Worm (Caenorhabditis elegans) whole organism, early embryonic: ENCODE data around the gene osm-7.

Experiments used
- ama-1 ChIP-seq: fragments of 150-350 bp; optimal IDR thresholded peaks from 2 replicates; lab custom pipeline; 2014
- ceh-36 ChIP-seq: sonication (generic microtip); optimal IDR thresholded peaks from 2 replicates; lab custom pipeline; 2016; ENCODE audit warnings: missing genetic modification characterization, inconsistent platforms, missing compliant biosample characterization
- ets-7 ChIP-seq: sonication (generic microtip); optimal IDR thresholded peaks from 2 replicates; lab custom pipeline; 2016; ENCODE audit warnings: missing genotype, missing genetic modification characterization, missing compliant biosample characterization
- flt-1 ChIP-seq: fragments of 200-800 bp; sonication (Bioruptor generic); IDR thresholded peaks from 2 replicates; pipeline ENCODE4 v1.3.6; 2022; ENCODE audit warnings: missing genetic modification characterization, missing compliant biosample characterization
- hnd-1 ChIP-seq: sonication (generic microtip); optimal IDR thresholded peaks from 2 replicates; lab custom pipeline; 2016; ENCODE audit warnings: missing genetic modification characterization, missing compliant biosample characterization

DNA sequence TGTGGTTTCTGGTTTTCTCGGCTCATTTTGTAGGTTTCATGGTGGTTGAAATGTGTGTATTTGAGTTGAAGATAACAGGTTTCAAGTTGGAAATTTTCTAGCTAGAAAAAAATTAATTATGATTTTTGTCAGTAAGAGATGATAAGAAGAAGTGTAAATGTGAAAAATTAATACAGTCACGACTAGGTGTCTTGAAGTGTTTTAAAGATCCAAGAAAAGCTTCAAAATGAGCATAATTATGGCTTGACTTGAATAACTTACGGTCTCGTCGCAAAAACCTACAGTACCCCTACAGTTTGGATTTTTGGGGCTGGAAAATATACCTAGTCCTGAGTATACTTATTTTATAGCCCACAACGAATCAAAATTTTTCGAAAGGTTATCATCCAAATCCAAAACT is 5.6 kb upstream of the osm-7 start, which contains the start of gene exc-12:
- TF ChIP-seq ama-1 (lab: Kevin White, UChicago) (no peak), hnd-1 (tag; lab: Kevin White, UChicago) (no peak), ets-7 (tag; lab: Kevin White, UChicago) (no peak), ceh-36 (no peak), flt-1 (GFP tag; lab: Robert Waterston, UW) (no peak)
